Fruit fly (Drosophila melanogaster): ENCODE results near the gene CG6769.

dm6 chrX:17816437-17816836 lies 44.4 kb upstream of the CG6769 start:
- TF ChIP-seq CTCF (optimal IDR thresholded peaks at IDR 0.05) (no peak), CG8478 (optimal IDR thresholded peaks at IDR 0.05) (no peak)

Measured in S2 (cell line).